Fruit fly (Drosophila melanogaster) S2 (cell line): ENCODE results near the gene cv-c.

Source experiments
- CG8478 ChIP-seq: fragments of >200 bp; optimal IDR thresholded peaks from 2 replicates; lab custom pipeline; 2018
- CTCF ChIP-seq, 2 experiments: fragments of >200 bp; optimal IDR thresholded peaks; 2 replicates each; lab custom pipeline; 2018

DNA sequence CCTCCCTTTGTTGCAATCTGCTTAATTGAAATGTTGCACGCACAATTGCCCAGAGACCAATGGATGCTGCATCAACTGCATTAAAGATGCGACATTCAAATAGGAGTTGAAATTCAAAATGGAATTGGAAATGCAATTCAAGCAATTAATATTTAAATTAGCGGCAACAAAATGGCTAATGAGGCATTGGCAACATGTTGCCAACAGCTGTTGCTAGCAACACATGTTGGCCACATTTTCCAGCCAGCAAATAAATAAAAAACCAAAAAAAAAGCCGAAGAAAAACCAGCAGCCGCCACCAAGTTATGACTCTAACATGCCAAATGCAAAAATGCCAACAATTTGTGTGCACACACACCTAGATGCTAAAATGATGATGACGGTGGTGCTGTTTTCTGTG is 37.3 kb downstream of the cv-c start:
- no peak for TF ChIP-seq CG8478
- TF ChIP-seq CTCF (optimal IDR thresholded peaks at IDR 0.05; lab: Kevin White, UChicago) = no peak
